Fruit fly (Drosophila melanogaster) whole organism, embryonic: Measurements from ENCODE around the gene Plzf.

Experiments used
- ATbp ChIP-seq: fragments of 200-800 bp; sonication (Bioruptor generic); optimal IDR thresholded peaks from 2 replicates; lab custom pipeline; 2017; ENCODE audit warnings: missing biosample characterization, mild to moderate bottlenecking, missing genetic modification characterization, missing genetic modification reagents
- Atf3 ChIP-seq: fragments of 200-800 bp; sonication (Bioruptor generic); optimal IDR thresholded peaks from 3 replicates; lab custom pipeline; 2016; ENCODE audit warnings: missing biosample characterization, missing genetic modification characterization
- Atf6 ChIP-seq: fragments of 200-800 bp; sonication (Bioruptor generic); IDR thresholded peaks from 2 replicates; pipeline ENCODE4 v1.3.6; 2022; ENCODE audit warnings: missing biosample characterization, missing genetic modification characterization
- Awh ChIP-seq: fragments of 200-800 bp; sonication (Bioruptor generic); IDR thresholded peaks from 2 replicates; pipeline ENCODE4, ENCODE4 v1.3.6; 2022; ENCODE audit warnings: missing biosample characterization, missing genetic modification characterization
- CG1024 ChIP-seq: fragments of 200-800 bp; sonication (Bioruptor generic); IDR thresholded peaks from 2 replicates; pipeline ENCODE4 v1.3.6; 2022; ENCODE audit warnings: missing biosample characterization, missing genetic modification characterization
- CG10321 ChIP-seq: fragments of 200-800 bp; sonication (Bioruptor generic); IDR thresholded peaks from 2 replicates; pipeline ENCODE4 v1.3.6; 2022; ENCODE audit warnings: missing biosample characterization, missing genetic modification characterization
- CG11456 ChIP-seq: fragments of 200-800 bp; sonication (Bioruptor generic); IDR thresholded peaks from 3 replicates; pipeline ENCODE4 v1.3.6; 2022; ENCODE audit warnings: missing biosample characterization, missing genetic modification characterization
- CG13296 ChIP-seq: fragments of 200-800 bp; sonication (Bioruptor generic); optimal IDR thresholded peaks from 3 replicates; lab custom pipeline; 2018; ENCODE audit warnings: missing biosample characterization, mild to moderate bottlenecking, missing genetic modification characterization
- CG14441 ChIP-seq: fragments of 200-800 bp; sonication (Bioruptor generic); IDR thresholded peaks from 2 replicates; pipeline ENCODE4 v1.3.6; 2022; ENCODE audit warnings: missing biosample characterization, missing genetic modification characterization
- CG17186 ChIP-seq: fragments of 200-800 bp; sonication (Bioruptor generic); optimal IDR thresholded peaks from 3 replicates; lab custom pipeline; 2017; ENCODE audit warnings: missing biosample characterization, missing genetic modification reagents, missing genetic modification characterization
- CG18476 ChIP-seq: fragments of 200-800 bp; sonication (Bioruptor generic); optimal IDR thresholded peaks from 2 replicates; lab custom pipeline; 2016; ENCODE audit warnings: missing biosample characterization, mild to moderate bottlenecking, missing genetic modification characterization
- CG2120 ChIP-seq: fragments of 200-800 bp; sonication (Bioruptor generic); optimal IDR thresholded peaks from 3 replicates; lab custom pipeline; 2016; ENCODE audit warnings: missing biosample characterization, missing genetic modification characterization
- CG30403 ChIP-seq: fragments of 200-800 bp; sonication (Bioruptor generic); optimal IDR thresholded peaks from 3 replicates; lab custom pipeline; 2016; ENCODE audit warnings: missing biosample characterization, missing genetic modification characterization
- CG3065 ChIP-seq: fragments of 200-800 bp; sonication (Bioruptor generic); optimal IDR thresholded peaks from 2 replicates; lab custom pipeline; 2016; ENCODE audit warnings: missing biosample characterization, missing genetic modification characterization
- CG31441 ChIP-seq: fragments of 200-800 bp; sonication (Bioruptor generic); IDR thresholded peaks from 2 replicates; pipeline ENCODE4 v1.3.6; 2022; ENCODE audit warnings: missing biosample characterization, missing genetic modification characterization
- CG3163 ChIP-seq: fragments of 200-800 bp; sonication (Bioruptor generic); optimal IDR thresholded peaks from 3 replicates; lab custom pipeline; 2016; ENCODE audit warnings: missing biosample characterization, missing genetic modification characterization
- CG3995 ChIP-seq: fragments of 200-800 bp; sonication (Bioruptor generic); optimal IDR thresholded peaks from 3 replicates; lab custom pipeline; 2016; ENCODE audit warnings: missing biosample characterization, missing genetic modification characterization
- CG4424 ChIP-seq: fragments of 200-800 bp; sonication (Bioruptor generic); optimal IDR thresholded peaks from 3 replicates; lab custom pipeline; 2016; ENCODE audit warnings: missing biosample characterization, missing genetic modification characterization
- CG7271 ChIP-seq: fragments of 200-800 bp; sonication (Bioruptor generic); optimal IDR thresholded peaks from 2 replicates; lab custom pipeline; 2018; ENCODE audit warnings: missing biosample characterization, mild to moderate bottlenecking, missing genetic modification characterization, moderate library complexity
- CG7372 ChIP-seq: fragments of 200-800 bp; sonication (Bioruptor generic); IDR thresholded peaks from 2 replicates; pipeline ENCODE4 v1.3.6; 2022; ENCODE audit warnings: missing biosample characterization, missing genetic modification characterization
- CG8765 ChIP-seq: fragments of 200-800 bp; sonication (Bioruptor generic); IDR thresholded peaks from 2 replicates; pipeline ENCODE4 v1.3.6; 2022; ENCODE audit warnings: missing biosample characterization, missing genetic modification characterization
- CG9437 ChIP-seq: fragments of 200-800 bp; sonication (Bioruptor generic); optimal IDR thresholded peaks from 2 replicates; lab custom pipeline; 2018; ENCODE audit warnings: missing biosample characterization, mild to moderate bottlenecking, missing genetic modification characterization
- Drgx ChIP-seq: fragments of 200-800 bp; sonication (Bioruptor generic); IDR thresholded peaks from 2 replicates; pipeline ENCODE4 v1.3.6; 2022; ENCODE audit warnings: missing biosample characterization, missing genetic modification characterization
- HmgD ChIP-seq: fragments of 200-800 bp; sonication (Bioruptor generic); optimal IDR thresholded peaks from 3 replicates; lab custom pipeline; 2016; ENCODE audit warnings: missing biosample characterization, missing genetic modification characterization
- Kr ChIP-seq: fragments of 200-800 bp; sonication (Bioruptor generic); optimal IDR thresholded peaks from 2 replicates; lab custom pipeline; 2017; ENCODE audit warnings: missing biosample characterization, mild to moderate bottlenecking, missing genetic modification characterization
- Med ChIP-seq: fragments of 200-800 bp; sonication (Bioruptor generic); peaks from one replicate; lab custom pipeline; 2016; ENCODE audit warnings: missing biosample characterization, missing genetic modification characterization, mild to moderate bottlenecking, inconsistent platforms, moderate library complexity
- Sin3A ChIP-seq: fragments of >200 bp; optimal IDR thresholded peaks from 2 replicates; lab custom pipeline; 2018
- Six4 ChIP-seq: fragments of 200-800 bp; sonication (Bioruptor generic); optimal IDR thresholded peaks from 2 replicates; lab custom pipeline; 2016; ENCODE audit warnings: missing biosample characterization, missing genetic modification characterization
- Sry-δ ChIP-seq: fragments of 200-800 bp; sonication (Bioruptor generic); optimal IDR thresholded peaks from 2 replicates; lab custom pipeline; 2016; ENCODE audit warnings: missing biosample characterization, missing genetic modification characterization
- amos ChIP-seq: fragments of 200-800 bp; sonication (Bioruptor generic); IDR thresholded peaks from 2 replicates; pipeline ENCODE4 v1.3.6; 2022; ENCODE audit warnings: missing biosample characterization, missing genetic modification characterization; ENCODE audit not compliant: partially characterized antibody
- ap ChIP-seq: fragments of 200-800 bp; sonication (Bioruptor generic); IDR thresholded peaks from 2 replicates; pipeline ENCODE4 v1.3.6; 2022; ENCODE audit warnings: missing biosample characterization, missing genetic modification characterization
- ase ChIP-seq: fragments of 200-800 bp; sonication (Bioruptor generic); IDR thresholded peaks from 3 replicates; pipeline ENCODE4 v1.3.6; 2022; ENCODE audit warnings: missing biosample characterization, missing genetic modification characterization
- bigmax ChIP-seq: fragments of 200-800 bp; sonication (Bioruptor generic); optimal IDR thresholded peaks from 2 replicates; lab custom pipeline; 2018; ENCODE audit warnings: missing biosample characterization, mild to moderate bottlenecking, missing genetic modification characterization
- caup ChIP-seq: fragments of 200-800 bp; sonication (Bioruptor generic); optimal IDR thresholded peaks from 3 replicates; lab custom pipeline; 2017; ENCODE audit warnings: missing biosample characterization, mild to moderate bottlenecking, missing genetic modification characterization, moderate library complexity; ENCODE audit not compliant: severe bottlenecking
- crc ChIP-seq: fragments of 200-800 bp; sonication (Bioruptor generic); optimal IDR thresholded peaks from 2 replicates; lab custom pipeline; 2016; ENCODE audit warnings: missing biosample characterization, missing genetic modification characterization
- dmrt99B ChIP-seq: fragments of 200-800 bp; sonication (Bioruptor generic); optimal IDR thresholded peaks from 2 replicates; lab custom pipeline; 2018; ENCODE audit warnings: missing biosample characterization, mild to moderate bottlenecking, missing genetic modification characterization, moderate library complexity
- fru ChIP-seq: fragments of >200 bp; optimal IDR thresholded peaks from 2 replicates; lab custom pipeline; 2017
- gce ChIP-seq: fragments of 200-800 bp; sonication (Bioruptor generic); IDR thresholded peaks from 3 replicates; pipeline ENCODE4 v1.3.6; 2022; ENCODE audit warnings: missing biosample characterization, missing genetic modification characterization
- her ChIP-seq: fragments of 200-800 bp; sonication (Bioruptor generic); optimal IDR thresholded peaks from 2 replicates; lab custom pipeline; 2016; ENCODE audit warnings: missing biosample characterization, missing genetic modification characterization
- mirr ChIP-seq: fragments of 200-800 bp; sonication (Bioruptor generic); optimal IDR thresholded peaks from 3 replicates; lab custom pipeline; 2018; ENCODE audit warnings: missing biosample characterization, mild to moderate bottlenecking, missing genetic modification characterization
- mld ChIP-seq: fragments of 200-800 bp; sonication (Bioruptor generic); IDR thresholded peaks from 3 replicates; pipeline ENCODE4 v1.3.6; 2022; ENCODE audit warnings: missing biosample characterization, missing genetic modification characterization; ENCODE audit not compliant: partially characterized antibody
- nau ChIP-seq: fragments of 200-800 bp; sonication (Bioruptor generic); optimal IDR thresholded peaks from 3 replicates; lab custom pipeline; 2017; ENCODE audit warnings: missing biosample characterization, mild to moderate bottlenecking, missing genetic modification characterization, missing genetic modification reagents
- pros ChIP-seq: fragments of 200-800 bp; sonication (Bioruptor generic); optimal IDR thresholded peaks from 3 replicates; lab custom pipeline; 2019; ENCODE audit warnings: missing biosample characterization, mild to moderate bottlenecking, missing genetic modification characterization, moderate library complexity
- repo ChIP-seq: fragments of 200-800 bp; sonication (Bioruptor generic); optimal IDR thresholded peaks from 2 replicates; lab custom pipeline; 2016; ENCODE audit warnings: missing biosample characterization, missing genetic modification characterization
- scrt ChIP-seq: fragments of 200-800 bp; sonication (Bioruptor generic); optimal IDR thresholded peaks from 2 replicates; lab custom pipeline; 2018; ENCODE audit warnings: missing biosample characterization, mild to moderate bottlenecking, missing genetic modification characterization, moderate library complexity
- seq ChIP-seq: fragments of 200-800 bp; sonication (Bioruptor generic); IDR thresholded peaks from 2 replicates; pipeline ENCODE4 v1.3.6; 2022; ENCODE audit warnings: missing biosample characterization, missing genetic modification characterization
- slou ChIP-seq: fragments of 200-800 bp; sonication (Bioruptor generic); optimal IDR thresholded peaks from 3 replicates; lab custom pipeline; 2016; ENCODE audit warnings: missing biosample characterization, missing genetic modification characterization
- so ChIP-seq: fragments of 200-800 bp; sonication (Bioruptor generic); IDR thresholded peaks from 3 replicates; pipeline ENCODE4 v1.3.6; 2022; ENCODE audit warnings: missing biosample characterization, missing genetic modification characterization
- tin ChIP-seq: fragments of 200-800 bp; sonication (Bioruptor generic); optimal IDR thresholded peaks from 3 replicates; lab custom pipeline; 2016; ENCODE audit warnings: missing biosample characterization, missing genetic modification characterization
- toy ChIP-seq: fragments of 200-800 bp; sonication (Bioruptor generic); IDR thresholded peaks from 2 replicates; pipeline ENCODE4 v1.3.6; 2022; ENCODE audit warnings: missing biosample characterization, missing genetic modification characterization
- trem ChIP-seq: fragments of 200-800 bp; optimal IDR thresholded peaks from 3 replicates; lab custom pipeline; 2019; ENCODE audit warnings: missing biosample characterization, mild to moderate bottlenecking, missing genetic modification characterization, moderate library complexity
- unc-4 ChIP-seq: fragments of 200-800 bp; sonication (Bioruptor generic); IDR thresholded peaks from 2 replicates; pipeline ENCODE4 v1.3.6; 2022; ENCODE audit warnings: missing biosample characterization, missing genetic modification characterization; ENCODE audit not compliant: partially characterized antibody

Plzf gene

DNA sequence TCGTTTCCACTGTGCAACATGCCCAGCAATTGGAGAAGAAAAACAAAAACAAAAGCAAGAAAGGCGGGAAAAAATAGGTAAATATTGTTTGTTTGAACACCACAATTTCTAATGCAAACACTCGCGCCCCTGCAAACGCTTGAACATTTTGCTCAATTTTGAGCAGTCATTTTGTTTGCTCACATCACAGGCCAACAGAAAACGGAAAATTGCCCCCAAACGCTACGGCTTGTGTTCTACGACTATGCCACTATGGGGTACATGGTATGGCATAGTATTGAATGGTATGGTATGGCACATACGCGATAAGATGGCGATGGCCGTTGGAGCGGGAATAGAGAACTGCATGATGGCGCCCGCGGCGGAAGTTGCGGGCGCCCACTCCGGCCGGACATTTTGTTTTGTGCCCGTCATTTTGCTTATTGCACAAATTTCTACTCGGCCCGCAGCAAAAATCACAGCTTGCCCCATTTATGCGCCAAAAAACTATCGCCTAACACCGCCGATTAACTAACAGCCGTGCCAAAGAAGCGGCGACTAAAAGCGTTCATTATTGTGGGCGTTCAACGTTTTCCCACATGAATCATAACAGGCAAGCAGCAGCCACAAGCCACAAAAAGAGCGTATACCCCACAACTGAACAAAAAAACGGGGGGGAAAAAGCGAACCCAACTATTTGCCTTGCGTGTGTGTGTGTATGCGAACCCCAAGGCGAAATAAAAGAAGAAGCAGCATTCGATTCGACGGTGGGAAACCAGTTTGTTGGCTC lies 44.3 kb downstream of the Plzf start (continued):
- TF ChIP-seq CG14441 (GFP tag; lab: Robert Waterston, UW) (no peak), mld (GFP tag; lab: Robert Waterston, UW) (no peak), slou (GFP tag; lab: Kevin White, UChicago) (no peak), CG10321 (no peak), nau (GFP tag; lab: Kevin White, UChicago) (peak; percentile 83), HmgD (GFP tag; lab: Kevin White, UChicago) (no peak), ATbp (GFP tag; lab: Kevin White, UChicago) (peak; percentile 96), CG13296 (peak; percentile 67), bigmax (GFP tag; lab: Kevin White, UChicago) (peak; percentile 50), CG7372 (GFP tag; lab: Robert Waterston, UW) (no peak), CG7271 (no peak), Drgx (GFP tag; lab: Robert Waterston, UW) (no peak), CG4424 (GFP tag; lab: Kevin White, UChicago) (peak; percentile 41), Kr (GFP tag; lab: Kevin White, UChicago) (peak; percentile 89), repo (GFP tag; lab: Kevin White, UChicago) (no peak), fru (no peak), trem (tag; lab: Kevin White, UChicago) (peak; percentile 20), CG17186 (GFP tag; lab: Kevin White, UChicago) (no peak), ap (GFP tag; lab: Robert Waterston, UW) (no peak), Six4 (GFP tag; lab: Kevin White, UChicago) (peak; percentile 47), CG9437 (GFP tag; lab: Kevin White, UChicago) (peak; percentile 18), gce (no peak), Atf3 (GFP tag; lab: Kevin White, UChicago) (peak; percentile 34), CG1024 (no peak), CG18476 (GFP tag; lab: Kevin White, UChicago) (no peak), crc (GFP tag; lab: Kevin White, UChicago) (no peak), tin (peak; percentile 25), CG3995 (GFP tag; lab: Kevin White, UChicago) (peak; percentile 4), CG3163 (no peak), CG8765 (GFP tag; lab: Robert Waterston, UW) (no peak), Med (GFP tag; lab: Kevin White, UChicago) (peak; percentile 93), mirr (GFP tag; lab: Kevin White, UChicago) (peak; percentile 46), dmrt99B (tag; lab: Kevin White, UChicago) (peak; percentile 50), unc-4 (GFP tag; lab: Robert Waterston, UW) (no peak), Sin3A (lab: Kevin White, UChicago) (no peak), so (no peak), Atf6 (GFP tag; lab: Robert Waterston, UW) (no peak), Awh (no peak), CG30403 (GFP tag; lab: Kevin White, UChicago) (no peak), ase (GFP tag; lab: Robert Waterston, UW) (no peak), CG31441 (no peak), amos (GFP tag; lab: Robert Waterston, UW) (no peak), toy (GFP tag; lab: Robert Waterston, UW) (no peak), pros (GFP tag; lab: Kevin White, UChicago) (peak; percentile 62), caup (GFP tag; lab: Kevin White, UChicago) (peak; percentile 74), scrt (GFP tag; lab: Kevin White, UChicago) (no peak), seq (GFP tag; lab: Robert Waterston, UW) (no peak), CG3065 (peak; percentile 85), Sry-δ (GFP tag; lab: Kevin White, UChicago) (no peak), CG11456 (GFP tag; lab: Robert Waterston, UW) (no peak), her (GFP tag; lab: Kevin White, UChicago) (peak; percentile 69), CG2120 (GFP tag; lab: Kevin White, UChicago) (peak; percentile 47)
